Worm (Caenorhabditis elegans) whole organism, early embryonic: ENCODE measurements around the gene daf-4.

Experiments
- B0310.2 ChIP-seq: sonication (generic microtip); optimal IDR thresholded peaks from 2 replicates; lab custom pipeline; 2016; ENCODE audit warnings: mild to moderate bottlenecking, missing genetic modification characterization, missing compliant biosample characterization
- F13C5.2 ChIP-seq: sonication (generic microtip); optimal IDR thresholded peaks from 2 replicates; lab custom pipeline; 2017; ENCODE audit warnings: mild to moderate bottlenecking, missing genetic modification characterization, inconsistent platforms, missing compliant biosample characterization
- aly-1 ChIP-seq: sonication (generic microtip); optimal IDR thresholded peaks from 2 replicates; lab custom pipeline; 2016; ENCODE audit warnings: missing genetic modification characterization, missing compliant biosample characterization
- ama-1 ChIP-seq: fragments of 150-350 bp; optimal IDR thresholded peaks from 2 replicates; lab custom pipeline; 2014
- ceh-13 ChIP-seq: fragments of 200-800 bp; sonication (Bioruptor generic); optimal IDR thresholded peaks from 2 replicates; lab custom pipeline; 2018; ENCODE audit warnings: mild to moderate bottlenecking, missing genetic modification characterization, missing compliant biosample characterization
- ceh-36 ChIP-seq: sonication (generic microtip); optimal IDR thresholded peaks from 2 replicates; lab custom pipeline; 2016; ENCODE audit warnings: missing genetic modification characterization, inconsistent platforms, missing compliant biosample characterization
- ets-7 ChIP-seq: sonication (generic microtip); optimal IDR thresholded peaks from 2 replicates; lab custom pipeline; 2016; ENCODE audit warnings: missing genotype, missing genetic modification characterization, missing compliant biosample characterization
- flt-1 ChIP-seq: fragments of 200-800 bp; sonication (Bioruptor generic); IDR thresholded peaks from 2 replicates; pipeline ENCODE4 v1.3.6; 2022; ENCODE audit warnings: missing genetic modification characterization, missing compliant biosample characterization
- hmbx-1 ChIP-seq: sonication (generic microtip); optimal IDR thresholded peaks from 2 replicates; lab custom pipeline; 2016; ENCODE audit warnings: mild to moderate bottlenecking, missing genetic modification characterization, missing compliant biosample characterization
- hmg-4 ChIP-seq: fragments of 200-800 bp; sonication (Bioruptor generic); optimal IDR thresholded peaks from 2 replicates; lab custom pipeline; 2018; ENCODE audit warnings: mild to moderate bottlenecking, missing genetic modification characterization, missing compliant biosample characterization
- hnd-1 ChIP-seq: sonication (generic microtip); optimal IDR thresholded peaks from 2 replicates; lab custom pipeline; 2016; ENCODE audit warnings: missing genetic modification characterization, missing compliant biosample characterization
- pes-1 ChIP-seq: fragments of 200-800 bp; sonication (Bioruptor generic); IDR thresholded peaks from 2 replicates; pipeline ENCODE4 v1.3.6; 2022; ENCODE audit warnings: missing genetic modification reagents, missing genetic modification characterization, missing compliant biosample characterization
- scrt-1 ChIP-seq: fragments of 200-800 bp; sonication (Bioruptor generic); IDR thresholded peaks from 2 replicates; pipeline ENCODE4 v1.3.6; 2022; ENCODE audit warnings: missing genetic modification characterization, missing compliant biosample characterization
- sea-1 ChIP-seq: fragments of 200-800 bp; sonication (Bioruptor generic); conservative IDR thresholded peaks from 2 replicates; pipeline ENCODE4 v1.3.6; 2022; ENCODE audit warnings: missing genetic modification characterization, missing compliant biosample characterization
- tbx-11 ChIP-seq: fragments of 200-800 bp; sonication (Bioruptor generic); IDR thresholded peaks from 2 replicates; pipeline ENCODE4 v1.3.6; 2022; ENCODE audit warnings: missing genetic modification characterization, missing compliant biosample characterization
- tbx-37 ChIP-seq: fragments of 200-800 bp; sonication (Bioruptor generic); conservative IDR thresholded peaks from 2 replicates; pipeline ENCODE4 v1.3.6; 2022; ENCODE audit warnings: missing genetic modification reagents, missing genetic modification characterization, missing compliant biosample characterization
- tra-4 ChIP-seq: sonication (generic microtip); optimal IDR thresholded peaks from 2 replicates; lab custom pipeline; 2017; ENCODE audit warnings: missing genetic modification characterization, missing compliant biosample characterization

daf-4 gene

DNA sequence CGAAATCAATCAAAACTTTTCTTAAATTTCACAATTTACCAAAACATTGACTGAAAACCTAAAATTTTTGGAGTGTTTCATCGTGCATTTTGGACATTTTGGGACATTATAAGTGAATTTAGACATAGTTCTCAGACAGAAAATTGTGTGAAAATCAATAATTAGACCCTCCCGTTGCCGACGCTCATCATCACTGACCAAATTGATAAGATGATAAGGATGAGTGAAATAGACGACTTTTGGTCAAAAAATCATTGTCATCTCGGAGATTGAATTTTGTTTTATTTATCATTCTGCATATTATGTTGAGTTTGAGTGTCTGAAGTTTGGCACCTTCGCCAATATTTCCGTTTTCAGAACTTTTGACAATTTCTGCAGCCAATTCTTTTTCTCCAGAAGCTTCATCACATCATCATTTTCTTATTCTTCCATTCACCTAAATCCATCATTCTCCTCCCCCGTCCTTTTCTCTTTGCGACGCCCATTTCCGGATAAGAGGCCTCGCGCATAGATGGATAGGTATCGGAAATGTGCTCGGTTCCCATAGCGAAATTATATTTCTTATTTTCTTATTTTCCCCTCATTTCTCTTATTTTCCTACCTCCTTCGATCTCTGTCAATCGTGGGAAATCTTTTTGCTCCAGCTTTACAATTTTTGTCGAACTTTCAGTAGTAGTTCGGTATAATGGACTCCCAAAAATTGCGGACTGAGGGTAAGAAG, 13.2 kb upstream of the daf-4 start, which contains the start of gene bas-1:
Gene bas-1, plus strand, starts transcription at position 671 of the 721 bp plus-strand sequence.
- no peak for TF ChIP-seq hnd-1 (tag; lab: Kevin White, UChicago)
- TF ChIP-seq flt-1 (GFP tag; lab: Robert Waterston, UW), result no peak
- TF ChIP-seq tbx-37 (GFP tag; lab: Robert Waterston, UW), result no peak
- no peak for TF ChIP-seq ceh-36 (tag; lab: Kevin White, UChicago)
- no peak for TF ChIP-seq tra-4 (tag; lab: Kevin White, UChicago)
- no peak for TF ChIP-seq tbx-11 (GFP tag; lab: Robert Waterston, UW)
- no peak for TF ChIP-seq ama-1
- no peak for TF ChIP-seq ets-7 (tag; lab: Kevin White, UChicago)
- TF ChIP-seq scrt-1 (GFP tag; lab: Robert Waterston, UW), result no peak
- TF ChIP-seq F13C5.2, result no peak
- no peak for TF ChIP-seq hmbx-1 (tag; lab: Kevin White, UChicago)
- TF ChIP-seq B0310.2 (tag; lab: Kevin White, UChicago), result no peak
- TF ChIP-seq aly-1 (tag; lab: Kevin White, UChicago), result no peak
- TF ChIP-seq hmg-4 (GFP tag; lab: Kevin White, UChicago), result no peak
- no peak for TF ChIP-seq pes-1 (GFP tag; lab: Robert Waterston, UW)
- TF ChIP-seq ceh-13 (GFP tag; lab: Kevin White, UChicago), result no peak
- TF ChIP-seq sea-1 (GFP tag; lab: Robert Waterston, UW), result no peak

- TF ChIP-seq scrt-1 (GFP tag; lab: Robert Waterston, UW) (no peak), flt-1 (GFP tag; lab: Robert Waterston, UW) (no peak), ceh-13 (GFP tag; lab: Kevin White, UChicago) (no peak), hmg-4 (GFP tag; lab: Kevin White, UChicago) (no peak), aly-1 (tag; lab: Kevin White, UChicago) (no peak), hmbx-1 (tag; lab: Kevin White, UChicago) (no peak)
Measured at ce11 chrIII:5614648-5615047, 10.3 kb upstream of the daf-4 start, which contains the start of gene basl-1. Gene basl-1 (plus strand): TSS chrIII:5614948.

- no peak for TF ChIP-seq sea-1 (GFP tag; lab: Robert Waterston, UW)
- TF ChIP-seq hnd-1 (tag; lab: Kevin White, UChicago), result no peak
- no peak for TF ChIP-seq ama-1
- no peak for TF ChIP-seq ets-7 (tag; lab: Kevin White, UChicago)
- TF ChIP-seq hmbx-1 (tag; lab: Kevin White, UChicago), result no peak
- TF ChIP-seq flt-1 (GFP tag; lab: Robert Waterston, UW), result no peak
- TF ChIP-seq B0310.2 (tag; lab: Kevin White, UChicago), result no peak
Measured at ce11 chrIII:5615675-5616074, 9.3 kb upstream of the daf-4 start.

DNA sequence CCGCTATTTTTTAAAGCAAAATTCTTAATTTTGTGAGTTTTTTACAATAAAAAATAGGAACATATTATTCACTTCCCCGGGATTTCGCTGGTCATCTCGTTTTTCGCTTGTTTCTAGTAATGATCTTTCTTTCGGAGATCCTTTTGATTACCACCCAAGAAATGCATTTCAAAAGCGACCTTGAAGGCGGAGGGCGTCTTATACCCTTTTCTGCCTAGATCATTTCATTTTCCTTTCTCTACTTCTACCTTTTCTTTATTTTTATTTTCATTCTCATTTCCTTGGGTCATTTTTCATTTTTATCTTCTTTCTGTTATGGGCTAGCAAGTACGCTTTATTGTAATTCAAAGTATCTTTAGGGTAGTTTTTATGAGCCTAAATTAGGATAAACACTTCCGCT, 4.7 kb upstream of the daf-4 start:
- no peak for TF ChIP-seq ceh-36 (tag; lab: Kevin White, UChicago)
- no peak for TF ChIP-seq ceh-13 (GFP tag; lab: Kevin White, UChicago)
- no peak for TF ChIP-seq sea-1 (GFP tag; lab: Robert Waterston, UW)
- TF ChIP-seq flt-1 (GFP tag; lab: Robert Waterston, UW), result no peak
- no peak for TF ChIP-seq hnd-1 (tag; lab: Kevin White, UChicago)
- TF ChIP-seq aly-1 (tag; lab: Kevin White, UChicago), result no peak
- TF ChIP-seq hmg-4 (GFP tag; lab: Kevin White, UChicago), result no peak
- TF ChIP-seq ets-7 (tag; lab: Kevin White, UChicago), result no peak
- TF ChIP-seq tbx-11 (GFP tag; lab: Robert Waterston, UW), result no peak
- no peak for TF ChIP-seq F13C5.2
- no peak for TF ChIP-seq scrt-1 (GFP tag; lab: Robert Waterston, UW)
- no peak for TF ChIP-seq tra-4 (tag; lab: Kevin White, UChicago)
- no peak for TF ChIP-seq ama-1
- no peak for TF ChIP-seq hmbx-1 (tag; lab: Kevin White, UChicago)

ce11 chrIII:5621236-5621635, 3.7 kb upstream of the daf-4 start:
- TF ChIP-seq F13C5.2 (peak; percentile 8), aly-1 (tag; lab: Kevin White, UChicago) (no peak), hmg-4 (GFP tag; lab: Kevin White, UChicago) (peak; percentile 9)

ce11 chrIII:5622232-5623009, 2.5 kb upstream of the daf-4 start:
- TF ChIP-seq hnd-1 (tag; lab: Kevin White, UChicago) (no peak), pes-1 (GFP tag; lab: Robert Waterston, UW) (no peak), hmg-4 (GFP tag; lab: Kevin White, UChicago) (no peak), ceh-36 (tag; lab: Kevin White, UChicago) (no peak), hmbx-1 (tag; lab: Kevin White, UChicago) (no peak)

DNA sequence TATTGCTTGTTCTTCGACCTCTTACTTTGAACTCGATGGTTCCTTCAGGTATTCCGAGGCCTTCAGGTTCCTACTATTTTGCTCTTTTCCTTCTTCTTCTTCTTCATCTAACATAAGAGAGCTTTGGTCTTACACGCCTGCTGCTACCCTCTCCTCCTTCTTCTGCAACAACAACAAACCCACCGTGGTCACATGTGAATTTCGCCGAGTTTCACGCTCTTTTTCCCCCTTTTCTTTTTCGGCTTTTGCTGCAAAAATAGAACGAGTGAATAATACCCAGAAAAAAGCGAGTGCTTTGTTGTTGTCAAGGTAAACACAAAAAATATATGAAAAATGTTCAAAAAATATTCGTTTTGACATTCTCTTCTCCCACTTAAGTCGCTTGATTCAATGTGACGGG, 1.5 kb upstream of the daf-4 start:
- TF ChIP-seq aly-1 (tag; lab: Kevin White, UChicago) (no peak), ets-7 (tag; lab: Kevin White, UChicago) (no peak), F13C5.2 (no peak)
